Worm (Caenorhabditis elegans) whole organism, L4 larva: Measurements from ENCODE around the gene T28F3.11.

Source experiments
- F37D6.2 ChIP-seq: sonication (generic microtip); optimal IDR thresholded peaks from 2 replicates; lab custom pipeline; 2016; ENCODE audit warnings: mild to moderate bottlenecking, missing genetic modification characterization, missing compliant biosample characterization
- T26A8.4 ChIP-seq: fragments of 200-800 bp; sonication (Bioruptor generic); IDR thresholded peaks from 2 replicates; pipeline ENCODE4 v1.3.6; 2022; ENCODE audit warnings: missing genetic modification characterization, missing compliant biosample characterization
- Y105C5A.15 ChIP-seq: fragments of 200-800 bp; sonication (Bioruptor generic); IDR thresholded peaks from 2 replicates; pipeline ENCODE4 v1.3.6; 2022; ENCODE audit warnings: missing genetic modification characterization, missing compliant biosample characterization
- aha-1 ChIP-seq: fragments of 150-350 bp; peaks from one replicate; lab custom pipeline; 2014; ENCODE audit warnings: missing biosample characterization, missing genetic modification characterization
- ama-1 ChIP-seq: fragments of 150-350 bp; optimal IDR thresholded peaks from 2 replicates; lab custom pipeline; 2014; ENCODE audit warnings: inconsistent platforms, mixed read lengths
- daf-16 ChIP-seq, 3 experiments: sonication (generic microtip); optimal IDR thresholded peaks; 2 replicates each; lab custom pipeline; 2016 to 2017; ENCODE audit warnings: missing genetic modification characterization in 3 of 3, missing genetic modification reagents in 3 of 3, mild to moderate bottlenecking in 2 of 3, missing compliant biosample characterization in 2 of 3, missing biosample characterization in 1 of 3, moderate library complexity in 1 of 3
- daf-8 ChIP-seq: fragments of 200-800 bp; sonication (Bioruptor generic); IDR thresholded peaks from 2 replicates; pipeline ENCODE4 v1.3.6; 2022; ENCODE audit warnings: missing genetic modification characterization, missing compliant biosample characterization
- dmd-8 ChIP-seq: fragments of 200-800 bp; sonication (Bioruptor generic); IDR thresholded peaks from 2 replicates; pipeline ENCODE4 v1.3.6; 2022; ENCODE audit warnings: missing genetic modification characterization, missing compliant biosample characterization
- dpl-1 ChIP-seq: fragments of 150-350 bp; optimal IDR thresholded peaks from 2 replicates; lab custom pipeline; 2014; ENCODE audit warnings: missing biosample characterization, missing genetic modification reagents, missing genetic modification characterization
- dve-1 ChIP-seq: sonication (generic microtip); optimal IDR thresholded peaks from 2 replicates; lab custom pipeline; 2017; ENCODE audit warnings: antibody characterized with exemption, mild to moderate bottlenecking, missing genetic modification characterization, missing compliant biosample characterization; ENCODE audit not compliant: insufficient read depth
- fos-1 ChIP-seq: fragments of 150-350 bp; optimal IDR thresholded peaks from 2 replicates; lab custom pipeline; 2014; ENCODE audit warnings: missing biosample characterization, missing genetic modification characterization
- gei-8 ChIP-seq: fragments of 200-800 bp; sonication (Bioruptor generic); optimal IDR thresholded peaks from 2 replicates; lab custom pipeline; 2018; ENCODE audit warnings: mild to moderate bottlenecking, missing genetic modification characterization, missing compliant biosample characterization
- hif-1 ChIP-seq, 2 experiments: sonication (generic microtip); optimal IDR thresholded peaks; 2 replicates each; lab custom pipeline; 2016 to 2017; ENCODE audit warnings: missing compliant biosample characterization in 2 of 2, missing genetic modification characterization in 2 of 2, missing genetic modification reagents in 2 of 2, missing genotype in 2 of 2, mild to moderate bottlenecking in 1 of 2
- hlh-11 ChIP-seq: fragments of 200-800 bp; sonication (Bioruptor generic); optimal IDR thresholded peaks from 2 replicates; lab custom pipeline; 2018; ENCODE audit warnings: mild to moderate bottlenecking, missing genetic modification characterization, missing compliant biosample characterization
- hlh-30 ChIP-seq: sonication (generic microtip); optimal IDR thresholded peaks from 2 replicates; lab custom pipeline; 2017; ENCODE audit warnings: antibody characterized with exemption, mild to moderate bottlenecking, missing genetic modification characterization, missing compliant biosample characterization; ENCODE audit not compliant: insufficient read depth
- hmg-1.1 ChIP-seq: fragments of 200-800 bp; sonication (Bioruptor generic); IDR thresholded peaks from 2 replicates; pipeline ENCODE4 v1.3.6; 2022; ENCODE audit warnings: missing genetic modification reagents, missing genetic modification characterization, missing compliant biosample characterization
- lin-1 ChIP-seq: fragments of 200-800 bp; sonication (Bioruptor generic); IDR thresholded peaks from 2 replicates; pipeline ENCODE4 v1.3.6; 2022; ENCODE audit warnings: missing genetic modification reagents, missing genetic modification characterization, missing compliant biosample characterization
- lin-29 ChIP-seq: fragments of 200-800 bp; sonication (Bioruptor generic); IDR thresholded peaks from 2 replicates; pipeline ENCODE4 v1.3.6; 2022; ENCODE audit warnings: missing genetic modification reagents, missing genetic modification characterization, missing compliant biosample characterization
- lin-38 ChIP-seq: fragments of 200-800 bp; sonication (Bioruptor generic); IDR thresholded peaks from 2 replicates; pipeline ENCODE4 v1.3.6; 2022; ENCODE audit warnings: missing genetic modification reagents, missing genetic modification characterization, missing compliant biosample characterization
- lin-39 ChIP-seq: fragments of 150-350 bp; optimal IDR thresholded peaks from 2 replicates; lab custom pipeline; 2014; ENCODE audit warnings: missing biosample characterization, missing genetic modification reagents, missing genetic modification characterization
- madf-5 ChIP-seq, 2 experiments: fragments of 200-800 bp; sonication (Bioruptor generic); IDR thresholded peaks; 2 replicates each; pipeline ENCODE4 v1.3.6; 2022; ENCODE audit warnings: missing compliant biosample characterization in 2 of 2, missing genetic modification characterization in 2 of 2
- mdt-29 ChIP-seq: fragments of 200-800 bp; sonication (Bioruptor generic); IDR thresholded peaks from 2 replicates; pipeline ENCODE4 v1.3.6; 2022; ENCODE audit warnings: missing genetic modification reagents, missing genetic modification characterization, missing compliant biosample characterization
- mes-2 ChIP-seq: sonication (generic microtip); optimal IDR thresholded peaks from 2 replicates; lab custom pipeline; 2016; ENCODE audit warnings: missing genotype, mild to moderate bottlenecking, missing genetic modification characterization, missing compliant biosample characterization; ENCODE audit not compliant: poor library complexity, severe bottlenecking
- mxl-3 ChIP-seq: fragments of 200-800 bp; sonication (Bioruptor generic); optimal IDR thresholded peaks from 2 replicates; lab custom pipeline; 2018; ENCODE audit warnings: mild to moderate bottlenecking, missing genetic modification characterization, missing compliant biosample characterization
- nhr-111 ChIP-seq: fragments of 200-800 bp; sonication (Bioruptor generic); optimal IDR thresholded peaks from 2 replicates; lab custom pipeline; 2018; ENCODE audit warnings: mild to moderate bottlenecking, missing genetic modification characterization, missing compliant biosample characterization
- nhr-6 ChIP-seq: fragments of 150-350 bp; optimal IDR thresholded peaks from 2 replicates; lab custom pipeline; 2014; ENCODE audit warnings: missing biosample characterization, missing genetic modification characterization
- nhr-77 ChIP-seq: fragments of 150-350 bp; optimal IDR thresholded peaks from 2 replicates; lab custom pipeline; 2014; ENCODE audit warnings: missing biosample characterization, missing genetic modification characterization
- pqm-1 ChIP-seq: sonication (generic microtip); optimal IDR thresholded peaks from 2 replicates; lab custom pipeline; 2017; ENCODE audit warnings: missing biosample characterization, missing genetic modification characterization
- skn-1 ChIP-seq: fragments of 150-350 bp; optimal IDR thresholded peaks from 2 replicates; lab custom pipeline; 2014; ENCODE audit warnings: missing biosample characterization, missing genetic modification characterization
- snpc-1.2 ChIP-seq: fragments of 200-800 bp; sonication (Bioruptor generic); IDR thresholded peaks from 2 replicates; pipeline ENCODE4 v1.3.6; 2022; ENCODE audit warnings: missing genetic modification reagents, missing genetic modification characterization, missing compliant biosample characterization
- spr-3 ChIP-seq: fragments of 200-800 bp; sonication (Bioruptor generic); optimal IDR thresholded peaks from 2 replicates; lab custom pipeline; 2018; ENCODE audit warnings: mild to moderate bottlenecking, missing genetic modification characterization, missing compliant biosample characterization

T28F3.11 gene

ce11 chrIV:17278363-17278762, 13.1 kb downstream of the T28F3.11 start (continued):
- TF ChIP-seq skn-1 (tag; lab: Kevin White, UChicago): peak; percentile 76
- TF ChIP-seq lin-29 (GFP tag; lab: Robert Waterston, UW): peak; percentile 87
- TF ChIP-seq mxl-3 (GFP tag; lab: Kevin White, UChicago): peak; percentile 32
- peak; percentile 60; the same call in 1 of the 2 replicates for TF ChIP-seq lin-1 (GFP tag; lab: Robert Waterston, UW)

- TF ChIP-seq Y105C5A.15 (GFP tag; lab: Robert Waterston, UW): 0 out of 2 replicates have a peak, but pooled peaks have one; percentile 37
- TF ChIP-seq gei-8 (GFP tag; lab: Kevin White, UChicago): no peak
- TF ChIP-seq hlh-30 (tag; lab: Kevin White, UChicago): peak; percentile 12
- 0 out of 2 replicates have a peak, but pooled peaks have one; percentile 54 for TF ChIP-seq mdt-29
- no peak for TF ChIP-seq nhr-77 (tag; lab: Kevin White, UChicago)
- peak; percentile 21 for TF ChIP-seq skn-1 (tag; lab: Kevin White, UChicago)
- TF ChIP-seq spr-3 (GFP tag; lab: Kevin White, UChicago): no peak
- TF ChIP-seq snpc-1.2 (GFP tag; lab: Robert Waterston, UW): peak; percentile 65; the same call in 1 of the 2 replicates
- TF ChIP-seq madf-5 (GFP tag; IDR thresholded peaks at IDR 0.05; lab: Robert Waterston, UW): 0 out of 4 replicates have a peak, but pooled peaks of 1 of the 2 experiments have one; percentile 69
- peak in 1 of 2 experiments; percentile 29 for TF ChIP-seq daf-16 (GFP tag; optimal IDR thresholded peaks at IDR 0.05; lab: Kevin White, UChicago)
- TF ChIP-seq daf-16 (tag; optimal IDR thresholded peaks at IDR 0.05; lab: Kevin White, UChicago): peak; percentile 74
- TF ChIP-seq lin-29 (GFP tag; lab: Robert Waterston, UW): no peak
- no peak for TF ChIP-seq nhr-111 (GFP tag; lab: Kevin White, UChicago)
- 0 out of 2 replicates have a peak, but pooled peaks have one; percentile 6 for TF ChIP-seq T26A8.4 (GFP tag; lab: Robert Waterston, UW)
These were observed 13.9 kb downstream of the T28F3.11 start for ce11 chrIV:17277459-17278173.

ce11 chrIV:17276705-17277458, 14.6 kb downstream of the T28F3.11 start, which contains the start of gene clec-196:
Gene clec-196 (plus strand): TSS chrIV:17276956.
- TF ChIP-seq lin-38 (GFP tag; lab: Robert Waterston, UW) (peak; percentile 18), mes-2 (peak; percentile 1), aha-1 (tag; lab: Kevin White, UChicago) (peak; percentile 96), dpl-1 (GFP tag; lab: Kevin White, UChicago) (peak; percentile 39), ama-1 (no peak), dve-1 (tag; lab: Kevin White, UChicago) (peak; percentile 4), hmg-1.1 (GFP tag; lab: Robert Waterston, UW) (0 out of 2 replicates have a peak, but pooled peaks have one; percentile 22), hif-1 (tag; optimal IDR thresholded peaks at IDR 0.05; lab: Kevin White, UChicago) (no peak)
- TF ChIP-seq, all 104 proteins: peak for 6

- no peak for TF ChIP-seq pqm-1 (tag; lab: Kevin White, UChicago)
- no peak for TF ChIP-seq hlh-11 (tag; lab: Kevin White, UChicago)
- TF ChIP-seq lin-39 (tag; lab: Kevin White, UChicago): no peak
- no peak for TF ChIP-seq fos-1 (tag; lab: Kevin White, UChicago)
- TF ChIP-seq daf-8 (GFP tag; lab: Robert Waterston, UW): no peak
- no peak for TF ChIP-seq nhr-6
- no peak for TF ChIP-seq F37D6.2 (tag; lab: Kevin White, UChicago)
- TF ChIP-seq dmd-8: no peak
These were observed 16.2 kb downstream of the T28F3.11 start, which contains the start of gene lhfp-4 for ce11 chrIV:17275281-17275680. Gene lhfp-4 (plus strand): TSS chrIV:17275581.
